Worm (Caenorhabditis elegans) whole organism, L4/young adult: Measurements from ENCODE around the gene nhr-44.

Experiments
- W03F9.2 ChIP-seq: fragments of 150-350 bp; optimal IDR thresholded peaks from 2 replicates; lab custom pipeline; 2014; ENCODE audit warnings: missing biosample characterization, missing genetic modification characterization
- dao-5 ChIP-seq: sonication (generic microtip); optimal IDR thresholded peaks from 2 replicates; lab custom pipeline; 2016; ENCODE audit warnings: missing genotype, missing genetic modification characterization, moderate library complexity, missing compliant biosample characterization
- him-1 ChIP-seq: sonication (generic microtip); optimal IDR thresholded peaks from 2 replicates; lab custom pipeline; 2016; ENCODE audit warnings: missing genotype, missing genetic modification reagents, missing genetic modification characterization, missing compliant biosample characterization

Gene nhr-44

DNA sequence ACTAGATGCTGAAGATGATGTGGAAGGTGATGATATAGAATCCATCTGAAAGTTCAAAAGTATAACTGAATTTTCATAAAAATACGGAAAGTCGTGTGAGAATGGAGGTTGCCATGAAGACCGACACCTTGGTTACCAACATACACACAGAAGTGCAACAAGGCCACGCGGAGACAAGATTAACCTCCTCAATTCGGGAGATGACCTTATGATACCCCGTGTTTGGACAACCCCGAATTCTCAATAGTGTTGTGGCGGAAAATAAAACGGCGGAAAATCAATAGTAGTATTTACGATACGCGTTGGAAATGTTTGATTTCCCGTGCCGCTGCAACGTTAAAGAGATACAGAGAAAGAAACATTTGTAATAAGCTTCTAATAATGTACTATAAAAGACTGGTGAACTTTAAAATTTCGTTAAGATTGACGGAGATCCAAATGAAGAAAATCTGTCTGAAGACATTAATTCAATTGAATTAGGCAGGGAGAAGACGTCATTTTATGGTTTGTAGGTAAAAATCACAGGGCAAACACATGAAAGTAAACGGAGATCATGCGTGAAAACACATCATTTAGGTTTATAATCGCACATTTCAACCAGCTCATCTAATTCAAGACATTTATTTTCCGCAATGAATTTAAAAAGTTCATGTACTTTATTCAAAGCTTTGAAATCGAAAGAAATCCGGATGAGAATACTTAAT lies at the start of gene nhr-44:
TSS of gene nhr-44 (minus strand) at position 51 of the 704 bp plus-strand sequence.
- TF ChIP-seq him-1 (tag; lab: Kevin White, UChicago) (no peak), dao-5 (tag; lab: Kevin White, UChicago) (no peak), W03F9.2 (tag; lab: Kevin White, UChicago) (no peak)

DNA sequence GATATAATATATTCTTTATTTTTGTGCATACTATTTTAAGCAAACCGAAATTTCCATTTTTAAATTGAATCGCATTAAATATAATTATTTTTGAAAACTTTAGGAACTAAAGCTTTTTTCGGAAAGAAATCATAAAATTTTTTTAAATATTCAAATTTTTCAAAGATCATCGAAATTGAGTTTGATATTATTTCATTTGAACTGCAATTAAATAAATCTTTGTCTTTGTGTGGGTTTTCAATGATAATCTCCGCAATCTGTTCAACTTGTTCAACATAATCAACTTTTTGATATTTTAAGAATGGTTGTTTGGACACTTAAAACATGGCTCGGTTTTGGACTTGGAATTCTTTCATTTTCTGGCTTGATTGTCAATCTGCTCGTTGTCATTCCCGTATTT lies 45.3 kb upstream of the nhr-44 start, which contains the start of gene srx-2:
TSS of gene srx-2 (plus strand) at position 301 of the 400 bp plus-strand sequence.
- TF ChIP-seq dao-5 (tag; lab: Kevin White, UChicago) (no peak), W03F9.2 (tag; lab: Kevin White, UChicago) (no peak), him-1 (tag; lab: Kevin White, UChicago) (no peak)

DNA sequence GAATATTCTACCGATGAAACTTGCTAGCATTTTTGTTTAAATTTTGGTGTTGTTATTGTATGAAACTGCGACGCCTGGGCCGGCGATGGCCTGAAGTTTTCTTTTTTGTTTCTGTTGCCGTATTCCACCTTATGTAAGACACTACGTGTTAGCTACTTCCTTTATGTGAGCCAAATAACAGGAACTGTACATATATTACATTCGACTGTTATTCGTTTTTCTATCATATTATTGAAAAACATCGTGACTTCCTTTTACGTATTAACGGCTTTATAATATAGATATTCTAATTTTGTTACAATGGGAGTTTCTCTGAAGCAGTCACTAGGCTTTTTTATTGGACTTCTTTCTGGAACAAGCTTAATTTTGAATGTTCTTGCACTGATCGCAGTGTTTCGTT lies 41.3 kb upstream of the nhr-44 start, which contains the start of gene srx-3:
TSS of gene srx-3 (plus strand) at position 301 of the 400 bp plus-strand sequence.
- TF ChIP-seq him-1 (tag; lab: Kevin White, UChicago) (no peak), dao-5 (tag; lab: Kevin White, UChicago) (no peak), W03F9.2 (tag; lab: Kevin White, UChicago) (no peak)

DNA sequence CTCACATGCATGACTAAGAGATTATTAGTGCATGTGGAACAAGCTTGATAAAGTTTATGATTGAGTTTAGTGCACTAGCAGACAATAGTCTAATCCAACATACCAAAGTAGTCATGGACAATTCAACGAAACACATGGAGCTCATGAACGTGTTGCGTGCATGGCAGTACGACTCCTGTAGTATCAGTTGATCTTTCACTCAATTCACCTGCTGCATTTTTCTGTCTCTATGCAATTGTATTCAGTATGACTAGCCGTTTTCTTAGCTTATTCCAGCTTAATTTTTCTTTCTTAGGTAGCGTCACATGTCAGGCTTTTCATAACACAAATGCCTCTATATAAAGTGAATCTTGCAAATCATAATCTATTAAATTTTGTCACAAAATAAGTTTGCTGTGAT lies 39.4 kb upstream of the nhr-44 start, which contains the start of gene srx-1:
TSS of gene srx-1 (plus strand) at position 382 of the 400 bp plus-strand sequence.
- TF ChIP-seq dao-5 (tag; lab: Kevin White, UChicago) = no peak
- no peak for TF ChIP-seq W03F9.2 (tag; lab: Kevin White, UChicago)
- TF ChIP-seq him-1 (tag; lab: Kevin White, UChicago) = no peak

DNA sequence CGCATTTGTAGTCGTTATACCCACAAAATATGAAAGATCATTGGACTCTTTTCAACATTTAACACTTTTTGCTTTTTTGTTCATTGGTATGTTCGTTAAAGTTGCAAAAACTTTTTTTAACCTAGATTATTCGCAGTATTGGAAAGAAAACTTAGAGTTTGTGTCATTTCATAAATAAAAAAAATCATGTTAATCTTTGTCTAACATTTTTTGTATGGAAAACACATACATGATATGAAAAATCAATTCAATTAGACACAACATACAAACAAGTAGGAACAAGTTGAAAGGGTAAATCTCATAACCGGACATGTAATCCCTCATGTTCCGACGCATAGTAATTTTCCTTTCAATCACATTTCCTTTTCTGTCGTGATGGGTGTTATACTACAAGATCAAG lies 37.3 kb upstream of the nhr-44 start, which contains the start of gene F59E11.2:
TSS of gene F59E11.2 (plus strand) at position 301 of the 400 bp plus-strand sequence.
- no peak for TF ChIP-seq dao-5 (tag; lab: Kevin White, UChicago)
- no peak for TF ChIP-seq W03F9.2 (tag; lab: Kevin White, UChicago)
- no peak for TF ChIP-seq him-1 (tag; lab: Kevin White, UChicago)

DNA sequence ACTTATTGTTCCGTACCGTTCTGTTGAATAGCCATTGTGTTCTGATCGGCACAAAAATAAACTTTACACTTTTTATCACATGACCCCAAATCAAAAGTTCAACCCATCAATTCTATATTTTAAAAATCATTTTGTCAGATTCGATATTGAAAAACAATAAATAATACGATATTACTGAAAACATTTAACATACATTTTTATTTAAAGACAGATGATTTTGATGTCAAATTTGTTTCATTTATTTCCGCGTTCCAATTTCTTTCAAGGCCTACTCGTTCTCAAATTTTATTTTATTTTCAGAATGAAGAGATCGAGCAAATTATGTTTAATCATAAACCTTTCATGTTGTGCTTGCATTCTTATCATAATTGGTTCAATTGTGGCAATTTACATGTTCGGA lies 30.9 kb upstream of the nhr-44 start, which contains the start of gene F59E11.5:
TSS of gene F59E11.5 (plus strand) at position 301 of the 400 bp plus-strand sequence.
- no peak for TF ChIP-seq dao-5 (tag; lab: Kevin White, UChicago)
- TF ChIP-seq W03F9.2 (tag; lab: Kevin White, UChicago) = no peak
- no peak for TF ChIP-seq him-1 (tag; lab: Kevin White, UChicago)

DNA sequence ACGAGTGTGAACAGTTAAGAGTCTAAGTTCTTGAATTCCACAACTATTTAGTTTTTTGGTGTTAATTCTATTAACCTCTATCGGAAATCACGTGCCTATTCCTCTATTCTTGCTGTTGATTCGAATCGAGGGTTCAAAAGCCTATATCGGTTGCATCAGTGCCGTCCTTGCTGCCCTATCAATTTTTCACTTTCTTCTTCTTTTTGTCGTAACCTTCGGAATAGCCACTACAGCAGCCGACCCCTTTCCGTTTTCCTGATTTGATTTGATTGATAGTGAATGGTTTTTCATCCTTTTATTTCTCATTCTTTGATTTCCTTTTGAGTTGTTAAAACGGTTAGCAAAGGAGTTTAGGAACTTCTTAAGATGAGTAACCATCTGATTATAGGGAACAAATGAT lies 30.4 kb upstream of the nhr-44 start:
- no peak for TF ChIP-seq dao-5 (tag; lab: Kevin White, UChicago)
- TF ChIP-seq him-1 (tag; lab: Kevin White, UChicago) = no peak
- TF ChIP-seq W03F9.2 (tag; lab: Kevin White, UChicago) = no peak

DNA sequence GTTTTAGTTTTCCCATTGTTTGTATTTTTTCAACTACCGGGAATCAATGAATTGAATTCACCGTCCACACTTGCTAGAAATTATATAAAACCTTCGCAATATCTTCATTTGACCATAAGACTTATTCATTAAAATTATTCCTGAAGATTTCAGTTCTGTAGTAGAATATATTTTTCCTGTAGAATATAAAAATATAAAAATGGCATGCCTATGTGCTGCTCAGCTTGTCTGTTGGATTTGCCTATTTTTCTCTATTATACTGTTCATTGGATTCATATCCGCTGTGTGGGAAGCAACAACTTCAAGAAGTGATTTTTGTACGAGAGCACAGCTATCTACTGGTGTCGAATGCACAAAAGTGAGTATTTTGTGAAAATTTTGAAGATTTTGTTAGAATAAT lies 27.8 kb upstream of the nhr-44 start, which contains the start of gene F59E11.6:
TSS of gene F59E11.6 (plus strand) at position 111 of the 400 bp plus-strand sequence.
- TF ChIP-seq W03F9.2 (tag; lab: Kevin White, UChicago) (no peak), him-1 (tag; lab: Kevin White, UChicago) (no peak), dao-5 (tag; lab: Kevin White, UChicago) (no peak)

DNA sequence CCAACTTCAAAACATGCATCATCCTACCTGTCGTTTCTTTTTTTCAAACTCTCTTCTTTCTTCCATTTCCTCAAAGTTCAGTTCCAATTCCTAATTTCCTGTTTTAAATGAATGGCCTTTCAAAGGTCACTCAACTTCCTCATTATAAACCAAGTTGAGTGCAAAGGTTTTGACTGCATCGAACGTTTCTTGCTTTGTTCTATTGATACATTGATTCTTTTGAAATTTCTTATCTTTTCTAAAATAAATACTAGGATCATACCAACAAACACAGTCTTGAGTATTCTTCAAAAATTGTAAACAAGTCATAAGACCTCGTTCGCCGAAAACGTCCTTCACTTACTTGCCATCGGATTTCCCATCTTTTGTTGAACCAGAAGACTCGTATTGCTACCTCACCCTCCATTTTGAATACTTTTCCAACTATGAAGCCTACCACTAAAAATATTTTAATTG lies 26.3 kb upstream of the nhr-44 start, which contains the start of gene F59E11.7:
TSS of gene F59E11.7 (plus strand) at position 51 of the 456 bp plus-strand sequence.
- TF ChIP-seq W03F9.2 (tag; lab: Kevin White, UChicago) (no peak), him-1 (tag; lab: Kevin White, UChicago) (no peak), dao-5 (tag; lab: Kevin White, UChicago) (no peak)

DNA sequence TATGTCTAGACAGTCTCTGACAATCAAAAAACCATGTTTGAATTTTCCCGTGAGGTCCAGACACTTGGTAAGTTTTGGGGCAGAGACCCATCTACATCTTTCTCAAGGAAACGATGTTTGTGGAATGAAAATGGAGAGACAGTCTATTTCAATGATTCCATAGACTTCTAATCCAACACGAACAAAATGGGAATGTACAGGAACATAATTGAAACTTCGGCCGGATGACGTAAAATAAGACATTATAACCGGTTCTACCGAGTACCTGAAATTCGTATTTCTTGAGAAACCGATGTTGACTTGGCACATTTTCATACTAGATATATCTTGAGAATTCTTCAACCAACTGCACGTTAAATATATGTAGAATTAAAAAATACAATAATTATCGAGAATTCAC lies 24.2 kb upstream of the nhr-44 start, which contains the start of gene str-87:
TSS of gene str-87 (minus strand) at position 101 of the 400 bp plus-strand sequence.
- no peak for TF ChIP-seq him-1 (tag; lab: Kevin White, UChicago)
- TF ChIP-seq dao-5 (tag; lab: Kevin White, UChicago) = no peak
- TF ChIP-seq W03F9.2 (tag; lab: Kevin White, UChicago) = no peak

DNA sequence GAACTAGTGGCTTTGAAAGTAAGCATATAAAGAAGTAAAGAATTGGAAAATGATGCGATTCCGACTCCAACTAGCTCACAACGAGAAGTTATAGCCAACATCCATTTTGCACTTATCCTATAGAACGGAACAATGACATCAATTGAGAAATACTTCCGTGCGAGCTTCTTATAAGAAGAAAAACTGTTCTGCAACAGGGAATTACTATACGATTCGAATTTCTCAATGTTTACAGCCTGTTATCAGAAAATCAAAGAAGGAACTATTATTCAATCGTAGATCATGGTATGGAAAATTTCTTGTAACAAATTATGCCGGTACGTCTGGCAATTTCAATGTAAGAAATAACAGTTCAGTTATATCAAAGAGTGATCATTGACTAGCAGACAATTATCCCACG lies 21.8 kb upstream of the nhr-44 start, which contains the start of gene str-85:
TSS of gene str-85 (minus strand) at position 101 of the 400 bp plus-strand sequence.
- TF ChIP-seq W03F9.2 (tag; lab: Kevin White, UChicago) (no peak), dao-5 (tag; lab: Kevin White, UChicago) (no peak), him-1 (tag; lab: Kevin White, UChicago) (no peak)

DNA sequence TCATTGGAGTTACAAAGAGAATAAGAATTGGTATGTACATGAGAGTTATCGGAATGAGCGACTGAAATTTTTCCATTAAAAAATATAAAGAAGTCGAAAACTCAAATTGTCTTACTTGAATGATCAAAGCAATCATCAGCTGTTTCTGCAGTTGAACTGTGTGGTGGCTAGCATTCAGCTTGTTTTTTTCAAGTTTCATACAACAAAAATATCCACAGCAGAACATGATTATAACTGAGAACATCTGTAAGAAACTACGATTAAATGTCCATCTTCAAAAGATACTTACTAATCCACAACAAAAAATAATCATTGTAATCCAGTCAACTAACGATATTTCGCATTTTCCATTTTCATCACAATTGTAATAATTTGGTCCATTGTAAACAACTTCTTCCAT lies 20.9 kb upstream of the nhr-44 start:
- TF ChIP-seq him-1 (tag; lab: Kevin White, UChicago) (no peak), W03F9.2 (tag; lab: Kevin White, UChicago) (no peak), dao-5 (tag; lab: Kevin White, UChicago) (no peak)

DNA sequence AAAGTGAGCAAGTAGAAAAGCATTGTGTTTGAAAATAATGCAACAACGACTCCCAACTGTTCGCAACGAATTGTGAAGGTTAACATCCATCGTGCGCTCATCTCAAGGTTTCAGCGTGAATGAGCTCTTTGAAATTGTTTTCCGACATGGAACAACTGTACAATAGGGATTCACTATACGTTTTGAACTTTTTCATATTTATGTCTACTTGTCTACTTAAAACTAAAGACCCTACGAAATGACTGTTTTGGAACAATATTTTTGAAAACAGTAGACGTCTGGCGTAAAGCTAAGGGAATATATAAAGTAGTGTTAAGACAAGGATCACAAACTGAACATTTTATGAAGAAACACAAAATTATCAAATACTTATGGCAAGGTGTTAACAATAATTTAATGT lies 19.7 kb upstream of the nhr-44 start, which contains the start of gene str-86:
TSS of gene str-86 (minus strand) at position 101 of the 400 bp plus-strand sequence.
- no peak for TF ChIP-seq W03F9.2 (tag; lab: Kevin White, UChicago)
- no peak for TF ChIP-seq dao-5 (tag; lab: Kevin White, UChicago)
- no peak for TF ChIP-seq him-1 (tag; lab: Kevin White, UChicago)
